Fruit fly (Drosophila melanogaster) whole organism, embryonic: ENCODE measurements around the gene ZnT86D.
A peak's percentile ranks its signal among the peaks of the same experiment; 100 is the strongest.

Source experiments
- B-H2 ChIP-seq: fragments of 200-800 bp; sonication (Bioruptor generic); optimal IDR thresholded peaks from 2 replicates; lab custom pipeline; 2018; ENCODE audit warnings: missing biosample characterization, mild to moderate bottlenecking, missing genetic modification characterization
- BEAF-32 ChIP-seq: fragments of 200-800 bp; sonication (Bioruptor generic); optimal IDR thresholded peaks from 3 replicates; lab custom pipeline; 2017; ENCODE audit warnings: missing biosample characterization, missing genetic modification characterization, mild to moderate bottlenecking, moderate library complexity, missing genetic modification reagents
- Bdp1 ChIP-seq: fragments of 200-800 bp; sonication (Bioruptor generic); optimal IDR thresholded peaks from 3 replicates; lab custom pipeline; 2016; ENCODE audit warnings: missing biosample characterization, missing genetic modification characterization
- CG10267 ChIP-seq: fragments of 200-800 bp; sonication (Bioruptor generic); optimal IDR thresholded peaks from 2 replicates; lab custom pipeline; 2018; ENCODE audit warnings: missing biosample characterization, mild to moderate bottlenecking, missing genetic modification characterization, moderate library complexity
- CG10565 ChIP-seq: fragments of 200-800 bp; sonication (Bioruptor generic); optimal IDR thresholded peaks from 3 replicates; lab custom pipeline; 2016; ENCODE audit warnings: missing biosample characterization, mild to moderate bottlenecking, missing genetic modification characterization
- CG12769 ChIP-seq: fragments of 200-800 bp; sonication (Bioruptor generic); optimal IDR thresholded peaks from 2 replicates; lab custom pipeline; 2019; ENCODE audit warnings: missing biosample characterization, mild to moderate bottlenecking, missing genetic modification characterization, moderate library complexity
- CG13424 ChIP-seq: fragments of 200-800 bp; sonication (Bioruptor generic); optimal IDR thresholded peaks from 2 replicates; lab custom pipeline; 2019; ENCODE audit warnings: missing biosample characterization, mild to moderate bottlenecking, missing genetic modification characterization, moderate library complexity
- CG14710 ChIP-seq: fragments of 200-800 bp; sonication (Bioruptor generic); optimal IDR thresholded peaks from 3 replicates; lab custom pipeline; 2019; ENCODE audit warnings: missing biosample characterization, mild to moderate bottlenecking, missing genetic modification characterization, moderate library complexity
- CG17912 ChIP-seq: fragments of 200-800 bp; sonication (Bioruptor generic); optimal IDR thresholded peaks from 2 replicates; lab custom pipeline; 2018; ENCODE audit warnings: missing biosample characterization, mild to moderate bottlenecking, missing genetic modification characterization
- CG2199 ChIP-seq: fragments of 200-800 bp; sonication (Bioruptor generic); IDR thresholded peaks from 3 replicates; pipeline ENCODE4 v1.3.6; 2022; ENCODE audit warnings: missing biosample characterization, missing genetic modification characterization
- CG34376 ChIP-seq: fragments of 200-800 bp; sonication (Bioruptor generic); optimal IDR thresholded peaks from 2 replicates; lab custom pipeline; 2018; ENCODE audit warnings: missing biosample characterization, mild to moderate bottlenecking, missing genetic modification characterization
- CG34422 ChIP-seq: fragments of 200-800 bp; sonication (Bioruptor generic); IDR thresholded peaks from 3 replicates; pipeline ENCODE4 v1.3.6; 2022; ENCODE audit warnings: missing biosample characterization, missing genetic modification characterization
- CG43689 ChIP-seq: fragments of 200-800 bp; sonication (Bioruptor generic); IDR thresholded peaks from 2 replicates; pipeline ENCODE4 v1.3.6; 2022; ENCODE audit warnings: missing biosample characterization, missing genetic modification characterization
- CG4404 ChIP-seq: fragments of 200-800 bp; sonication (Bioruptor generic); IDR thresholded peaks from 2 replicates; pipeline ENCODE4 v1.3.6; 2022; ENCODE audit warnings: missing biosample characterization, missing genetic modification characterization
- CG4707 ChIP-seq: fragments of 200-800 bp; sonication (Bioruptor generic); optimal IDR thresholded peaks from 2 replicates; lab custom pipeline; 2018; ENCODE audit warnings: missing biosample characterization, mild to moderate bottlenecking, missing genetic modification characterization, moderate library complexity
- CG6272 ChIP-seq: fragments of 200-800 bp; sonication (Bioruptor generic); IDR thresholded peaks from 2 replicates; pipeline ENCODE4 v1.3.6; 2022; ENCODE audit warnings: missing biosample characterization, missing genetic modification characterization
- CG6689 ChIP-seq: fragments of 200-800 bp; sonication (Bioruptor generic); IDR thresholded peaks from 2 replicates; pipeline ENCODE4 v1.3.6; 2022; ENCODE audit warnings: missing biosample characterization, missing genetic modification characterization
- CG8924 ChIP-seq: fragments of 200-800 bp; optimal IDR thresholded peaks from 3 replicates; lab custom pipeline; 2019; ENCODE audit warnings: missing biosample characterization, mild to moderate bottlenecking, missing genetic modification characterization, moderate library complexity
- CG9797 ChIP-seq: fragments of 200-800 bp; sonication (Bioruptor generic); optimal IDR thresholded peaks from 3 replicates; lab custom pipeline; 2018; ENCODE audit warnings: missing biosample characterization, mild to moderate bottlenecking, missing genetic modification characterization
- Dek ChIP-seq: fragments of 200-800 bp; sonication (Bioruptor generic); optimal IDR thresholded peaks from 3 replicates; lab custom pipeline; 2019; ENCODE audit warnings: missing biosample characterization, mild to moderate bottlenecking, missing genetic modification characterization, moderate library complexity
- HLH4C ChIP-seq: fragments of 200-800 bp; sonication (Bioruptor generic); IDR thresholded peaks from 3 replicates; pipeline ENCODE4 v1.3.6; 2022; ENCODE audit warnings: missing biosample characterization, missing genetic modification characterization; ENCODE audit not compliant: partially characterized antibody
- HLH54F ChIP-seq: fragments of 200-800 bp; sonication (Bioruptor generic); optimal IDR thresholded peaks from 3 replicates; lab custom pipeline; 2016; ENCODE audit warnings: missing biosample characterization, missing genetic modification characterization
- Hmr ChIP-seq: fragments of 200-800 bp; sonication (Bioruptor generic); optimal IDR thresholded peaks from 3 replicates; lab custom pipeline; 2017; ENCODE audit warnings: mild to moderate bottlenecking, missing biosample characterization, missing genetic modification reagents, missing genetic modification characterization
- Hmx ChIP-seq: fragments of 200-800 bp; sonication (Bioruptor generic); optimal IDR thresholded peaks from 2 replicates; lab custom pipeline; 2016; ENCODE audit warnings: missing biosample characterization, missing genetic modification characterization
- Lim3 ChIP-seq: fragments of 200-800 bp; sonication (Bioruptor generic); IDR thresholded peaks from 2 replicates; pipeline ENCODE4 v1.3.6; 2022; ENCODE audit warnings: missing biosample characterization, missing genetic modification characterization
- MTF-1 ChIP-seq: fragments of 200-800 bp; sonication (Bioruptor generic); optimal IDR thresholded peaks from 2 replicates; lab custom pipeline; 2018; ENCODE audit warnings: missing biosample characterization, mild to moderate bottlenecking, missing genetic modification characterization, borderline replicate concordance
- Myb ChIP-seq: fragments of 200-800 bp; sonication (Bioruptor generic); optimal IDR thresholded peaks from 2 replicates; lab custom pipeline; 2016; ENCODE audit warnings: missing biosample characterization, missing genetic modification characterization
- Rfx ChIP-seq: fragments of 200-800 bp; sonication (Bioruptor generic); IDR thresholded peaks from 2 replicates; pipeline ENCODE4 v1.3.6; 2022; ENCODE audit warnings: missing biosample characterization, missing genetic modification characterization
- cato ChIP-seq: fragments of 200-800 bp; sonication (Bioruptor generic); optimal IDR thresholded peaks from 2 replicates; lab custom pipeline; 2016; ENCODE audit warnings: missing biosample characterization, missing genetic modification characterization, borderline replicate concordance
- emc ChIP-seq: fragments of 200-800 bp; sonication (Bioruptor generic); optimal IDR thresholded peaks from 2 replicates; lab custom pipeline; 2016; ENCODE audit warnings: missing biosample characterization, missing genetic modification characterization
- gfzf ChIP-seq: fragments of 200-800 bp; sonication (Bioruptor generic); optimal IDR thresholded peaks from 2 replicates; lab custom pipeline; 2016; ENCODE audit warnings: missing biosample characterization, mild to moderate bottlenecking, missing genetic modification characterization, moderate library complexity
- grau ChIP-seq: fragments of 200-800 bp; optimal IDR thresholded peaks from 3 replicates; lab custom pipeline; 2019; ENCODE audit warnings: missing biosample characterization, mild to moderate bottlenecking, missing genetic modification characterization, moderate library complexity
- gt ChIP-seq: fragments of 200-800 bp; sonication (Bioruptor generic); IDR thresholded peaks from 2 replicates; pipeline ENCODE4 v1.3.6; 2022; ENCODE audit warnings: missing biosample characterization, missing genetic modification characterization
- inv ChIP-seq: fragments of 200-800 bp; sonication (Bioruptor generic); IDR thresholded peaks from 2 replicates; pipeline ENCODE4 v1.3.6; 2022; ENCODE audit warnings: missing biosample characterization, missing genetic modification characterization; ENCODE audit not compliant: partially characterized antibody
- jumu ChIP-seq: fragments of 200-800 bp; sonication (Bioruptor generic); optimal IDR thresholded peaks from 3 replicates; lab custom pipeline; 2016; ENCODE audit warnings: missing biosample characterization, missing genetic modification characterization
- ken ChIP-seq: fragments of 200-800 bp; sonication (Bioruptor generic); IDR thresholded peaks from 3 replicates; pipeline ENCODE4 v1.3.6; 2022; ENCODE audit warnings: missing biosample characterization, missing genetic modification characterization
- lola ChIP-seq, 3 experiments: fragments of >200 bp in 2 of 3; fragments of 200-800 bp in 1 of 3; sonication (Bioruptor generic) in 1 of 3; optimal IDR thresholded peaks; 2 replicates each; lab custom pipeline; 2017 to 2019; ENCODE audit warnings: missing biosample characterization in 3 of 3, missing genetic modification characterization in 3 of 3, mild to moderate bottlenecking in 1 of 3, moderate library complexity in 1 of 3
- lov ChIP-seq, 2 experiments: fragments of 200-800 bp in 1 of 2; fragments of >200 bp in 1 of 2; sonication (Bioruptor generic) in 1 of 2; IDR thresholded peaks in 1 of 2; optimal IDR thresholded peaks in 1 of 2; 2 replicates in 1 of 2; 3 replicates in 1 of 2; pipeline versions ENCODE4 v1.3.6 to Lab custom; 2017 to 2022; ENCODE audit warnings: missing biosample characterization in 1 of 2, missing genetic modification characterization in 1 of 2
- nmo ChIP-seq: fragments of 200-800 bp; sonication (Bioruptor generic); optimal IDR thresholded peaks from 2 replicates; lab custom pipeline; 2018; ENCODE audit warnings: missing biosample characterization, mild to moderate bottlenecking, missing genetic modification characterization, moderate library complexity
- oc ChIP-seq: fragments of 200-800 bp; sonication (Bioruptor generic); optimal IDR thresholded peaks from 2 replicates; lab custom pipeline; 2018; ENCODE audit warnings: missing biosample characterization, mild to moderate bottlenecking, missing genetic modification characterization, moderate library complexity
- pfk ChIP-seq: fragments of 200-800 bp; sonication (Bioruptor generic); optimal IDR thresholded peaks from 2 replicates; lab custom pipeline; 2018; ENCODE audit warnings: missing biosample characterization, mild to moderate bottlenecking, missing genetic modification characterization, moderate library complexity
- pzg ChIP-seq: fragments of 200-800 bp; sonication (Bioruptor generic); optimal IDR thresholded peaks from 3 replicates; lab custom pipeline; 2018; ENCODE audit warnings: missing biosample characterization, mild to moderate bottlenecking, missing genetic modification characterization, moderate library complexity
- schlank ChIP-seq: fragments of 200-800 bp; sonication (Bioruptor generic); optimal IDR thresholded peaks from 2 replicates; lab custom pipeline; 2018; ENCODE audit warnings: missing biosample characterization, mild to moderate bottlenecking, missing genetic modification characterization
- ssp ChIP-seq: fragments of 200-800 bp; sonication (Bioruptor generic); IDR thresholded peaks from 2 replicates; pipeline ENCODE4 v1.3.6; 2022; ENCODE audit warnings: missing biosample characterization, missing genetic modification characterization
- tin ChIP-seq: fragments of 200-800 bp; sonication (Bioruptor generic); optimal IDR thresholded peaks from 3 replicates; lab custom pipeline; 2016; ENCODE audit warnings: missing biosample characterization, missing genetic modification characterization
- vvl ChIP-seq: fragments of 200-800 bp; sonication (Bioruptor generic); IDR thresholded peaks from 2 replicates; pipeline ENCODE4 v1.3.6; 2022; ENCODE audit warnings: missing biosample characterization, missing genetic modification characterization

The ZnT86D gene

DNA sequence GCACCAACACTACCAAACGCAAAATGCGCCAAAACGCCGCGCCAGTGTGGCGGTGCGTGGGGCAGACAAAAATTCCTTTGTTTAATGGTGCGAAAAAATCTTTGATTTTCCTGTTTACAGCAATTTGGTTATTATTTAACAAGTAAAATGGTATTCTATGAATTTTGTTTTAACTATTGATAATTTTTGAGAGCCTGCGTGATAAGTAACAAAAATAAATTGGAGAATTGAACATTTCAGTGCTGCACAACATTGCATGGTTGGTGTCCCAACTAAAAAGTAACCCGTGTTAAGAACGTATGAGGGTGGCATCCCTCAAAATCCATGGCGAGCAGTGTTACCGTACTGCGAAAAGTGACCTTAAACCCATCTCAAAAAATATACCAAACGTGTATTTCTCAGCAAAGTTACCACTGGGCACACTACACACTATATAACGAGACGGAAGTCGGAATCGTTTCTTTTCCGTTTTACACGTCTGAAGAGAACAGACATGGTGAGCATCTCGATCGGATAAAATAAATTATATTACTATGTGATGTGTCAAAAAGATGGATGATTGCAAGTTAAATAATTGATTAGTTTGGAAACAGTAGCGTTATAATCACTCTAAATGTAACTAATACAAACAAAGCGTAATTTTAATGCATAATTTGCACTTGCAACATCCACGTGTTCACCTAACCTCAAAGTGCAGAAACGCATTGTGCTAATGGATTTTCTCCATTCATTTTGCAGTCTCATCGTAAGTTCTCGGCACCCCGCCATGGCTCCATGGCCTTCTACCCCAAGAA, 7.3 kb upstream of the ZnT86D start, which contains the start of the genes CG6693 and RpL3 (continued):
- no peak for TF ChIP-seq lola (GFP tag; optimal IDR thresholded peaks at IDR 0.05; lab: Kevin White, UChicago)
- TF ChIP-seq CG2199 (GFP tag; lab: Robert Waterston, UW): no peak
- TF ChIP-seq CG17912 (GFP tag; lab: Kevin White, UChicago): peak; percentile 76
- peak; percentile 50 for TF ChIP-seq Bdp1 (GFP tag; lab: Kevin White, UChicago)
- TF ChIP-seq CG4707: peak; percentile 90
- TF ChIP-seq vvl: peak; percentile 84

DNA sequence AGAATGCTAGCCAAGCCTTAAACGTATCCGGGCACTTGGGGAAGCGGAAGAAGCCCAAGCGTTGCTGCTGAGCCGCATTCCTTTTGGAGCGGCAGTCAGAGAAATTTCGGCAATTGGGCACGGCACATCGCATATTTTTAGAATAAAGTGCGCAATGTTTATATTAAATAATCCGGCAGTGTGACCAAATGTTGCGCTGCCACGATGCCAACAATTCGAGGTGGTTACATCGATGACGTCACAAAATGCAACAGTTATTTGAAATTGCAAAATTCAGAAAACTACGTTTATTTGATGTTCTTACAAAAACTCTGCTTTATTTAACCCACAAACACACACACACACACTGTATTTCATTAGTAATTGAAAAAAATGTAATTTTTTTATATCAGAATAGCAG, 5.5 kb upstream of the ZnT86D start, which contains the start of gene CG6689:
Gene CG6689 (minus strand): TSS at position 182 of the 400 bp plus-strand sequence.
- TF ChIP-seq CG10565 (GFP tag; lab: Kevin White, UChicago): no peak
- no peak for TF ChIP-seq ken
- TF ChIP-seq schlank (tag; lab: Kevin White, UChicago): no peak
- peak; percentile 76 for TF ChIP-seq pzg
- TF ChIP-seq CG34376 (GFP tag; lab: Kevin White, UChicago): peak; percentile 49
- peak; percentile 31 for TF ChIP-seq BEAF-32 (GFP tag; lab: Kevin White, UChicago)
- peak; percentile 21 for TF ChIP-seq CG8924
- TF ChIP-seq gt (GFP tag; lab: Robert Waterston, UW): no peak
- TF ChIP-seq CG6272: no peak
- TF ChIP-seq ssp: peak; percentile 79
- TF ChIP-seq CG9797 (GFP tag; lab: Kevin White, UChicago): peak; percentile 88
- TF ChIP-seq Rfx (GFP tag; lab: Robert Waterston, UW): 0 out of 2 replicates have a peak, but pooled peaks have one; percentile 24
- TF ChIP-seq CG14710 (tag; lab: Kevin White, UChicago): peak; percentile 47
- TF ChIP-seq gfzf (GFP tag; lab: Kevin White, UChicago): peak; percentile 66
- TF ChIP-seq Lim3 (GFP tag; lab: Robert Waterston, UW): no peak
- TF ChIP-seq Hmr (GFP tag; lab: Kevin White, UChicago): peak; percentile 31
- TF ChIP-seq cato (GFP tag; lab: Kevin White, UChicago): no peak
- TF ChIP-seq CG13424: peak; percentile 22
- no peak for TF ChIP-seq tin (GFP tag; lab: Kevin White, UChicago)
- TF ChIP-seq lov (optimal IDR thresholded peaks at IDR 0.05; lab: Kevin White, UChicago): no peak
- peak; percentile 54; the same call in 1 of the 3 replicates for TF ChIP-seq lov (GFP tag; IDR thresholded peaks at IDR 0.05; lab: Robert Waterston, UW)
- TF ChIP-seq vvl: peak; percentile 78
- TF ChIP-seq Myb (GFP tag; lab: Kevin White, UChicago): peak; percentile 86
- no peak for TF ChIP-seq emc (GFP tag; lab: Kevin White, UChicago)
- peak; percentile 1 for TF ChIP-seq Hmx
- TF ChIP-seq jumu (GFP tag; lab: Kevin White, UChicago): peak; percentile 23
- peak; percentile 25 for TF ChIP-seq grau (tag; lab: Kevin White, UChicago)
- TF ChIP-seq Dek (tag; lab: Kevin White, UChicago): peak; percentile 28
- TF ChIP-seq pfk: no peak
- no peak for TF ChIP-seq CG43689
- TF ChIP-seq nmo (GFP tag; lab: Kevin White, UChicago): peak; percentile 19
- no peak for TF ChIP-seq HLH54F (GFP tag; lab: Kevin White, UChicago)
- TF ChIP-seq CG34422: peak; percentile 41; the same call in 1 of the 3 replicates
- peak; percentile 100 for TF ChIP-seq CG6689 (GFP tag; lab: Robert Waterston, UW)
- TF ChIP-seq B-H2 (GFP tag; lab: Kevin White, UChicago): peak; percentile 15
- TF ChIP-seq CG4404 (GFP tag; lab: Robert Waterston, UW): no peak
- peak; percentile 9 for TF ChIP-seq CG10267
- TF ChIP-seq MTF-1 (GFP tag; lab: Kevin White, UChicago): peak; percentile 5
- TF ChIP-seq inv (GFP tag; lab: Robert Waterston, UW): 0 out of 2 replicates have a peak, but pooled peaks have one; percentile 28
- peak; percentile 63 for TF ChIP-seq oc
- TF ChIP-seq CG12769 (tag; lab: Kevin White, UChicago): peak; percentile 1
- 0 out of 3 replicates have a peak, but pooled peaks have one; percentile 15 for TF ChIP-seq HLH4C (GFP tag; lab: Robert Waterston, UW)
